Fruit fly (Drosophila melanogaster) whole organism, prepupa: ENCODE results near the gene Mrtf.

ENCODE experiments used
- CG10631 ChIP-seq: fragments of 200-800 bp; sonication (Bioruptor generic); optimal IDR thresholded peaks from 2 replicates; lab custom pipeline; 2016; ENCODE audit warnings: missing biosample characterization, missing genetic modification characterization
- CG1621 ChIP-seq: fragments of 200-800 bp; sonication (Bioruptor generic); optimal IDR thresholded peaks from 3 replicates; lab custom pipeline; 2018; ENCODE audit warnings: missing biosample characterization, mild to moderate bottlenecking, missing genetic modification characterization
- CG16779 ChIP-seq: fragments of 200-800 bp; sonication (Bioruptor generic); optimal IDR thresholded peaks from 3 replicates; lab custom pipeline; 2017; ENCODE audit warnings: missing biosample characterization, mild to moderate bottlenecking, missing genetic modification characterization
- CG3919 ChIP-seq: fragments of 200-800 bp; sonication (Bioruptor generic); optimal IDR thresholded peaks from 3 replicates; lab custom pipeline; 2016; ENCODE audit warnings: missing biosample characterization, missing genetic modification characterization
- CG7368 ChIP-seq: fragments of 200-800 bp; sonication (Bioruptor generic); optimal IDR thresholded peaks from 3 replicates; lab custom pipeline; 2016; ENCODE audit warnings: missing biosample characterization, missing genetic modification characterization
- Eip78C ChIP-seq: fragments of 200-800 bp; sonication (Bioruptor generic); peaks from one replicate; lab custom pipeline; 2016; ENCODE audit warnings: missing biosample characterization, missing genetic modification characterization
- Gug ChIP-seq: fragments of 200-800 bp; sonication (Bioruptor generic); IDR thresholded peaks from 2 replicates; pipeline ENCODE4 v1.3.6; 2022; ENCODE audit warnings: missing biosample characterization, missing genetic modification characterization
- Hr39 ChIP-seq: fragments of 200-800 bp; sonication (Bioruptor generic); optimal IDR thresholded peaks from 2 replicates; lab custom pipeline; 2016; ENCODE audit warnings: missing biosample characterization, missing genetic modification characterization
- Met ChIP-seq: fragments of 200-800 bp; sonication (Bioruptor generic); optimal IDR thresholded peaks from 3 replicates; lab custom pipeline; 2016; ENCODE audit warnings: missing biosample characterization, missing genetic modification characterization
- OdsH ChIP-seq: fragments of 200-800 bp; sonication (Bioruptor generic); optimal IDR thresholded peaks from 3 replicates; lab custom pipeline; 2016; ENCODE audit warnings: missing biosample characterization, missing genetic modification characterization
- acj6 ChIP-seq: fragments of 200-800 bp; sonication (Bioruptor generic); optimal IDR thresholded peaks from 3 replicates; lab custom pipeline; 2016; ENCODE audit warnings: missing biosample characterization, missing genetic modification characterization
- dsx ChIP-seq: fragments of 200-800 bp; optimal IDR thresholded peaks from 3 replicates; lab custom pipeline; 2019; ENCODE audit warnings: missing biosample characterization, mild to moderate bottlenecking, missing genetic modification characterization, moderate library complexity; ENCODE audit not compliant: poor library complexity, severe bottlenecking

dm6 chr3L:2739450-2739849, 26.9 kb downstream of the Mrtf start, which contains the start of gene Acp62F:
- no peak for TF ChIP-seq Eip78C (GFP tag; lab: Kevin White, UChicago)
- TF ChIP-seq Met (GFP tag; lab: Kevin White, UChicago): no peak
- TF ChIP-seq CG10631: no peak
- TF ChIP-seq dsx (GFP tag; lab: Kevin White, UChicago): no peak
- TF ChIP-seq CG3919: no peak
- no peak for TF ChIP-seq acj6 (GFP tag; lab: Kevin White, UChicago)
- no peak for TF ChIP-seq OdsH (GFP tag; lab: Kevin White, UChicago)
- TF ChIP-seq CG1621: no peak
- no peak for TF ChIP-seq Hr39 (GFP tag; lab: Kevin White, UChicago)
- no peak for TF ChIP-seq CG7368
- TF ChIP-seq Gug (GFP tag; lab: Robert Waterston, UW): no peak
- no peak for TF ChIP-seq CG16779 (tag; lab: Kevin White, UChicago)
